Worm (Caenorhabditis elegans) whole organism, young adult: ENCODE measurements around the gene T05A7.7.
"Not testable (repeated sequence)": the region's sequence is repeated elsewhere in the genome, so short reads cannot be mapped to it uniquely, and the experiment has no call there.

ENCODE experiments used
- B0019.2 ChIP-seq: fragments of 200-800 bp; sonication (Bioruptor generic); conservative IDR thresholded peaks from 2 replicates; pipeline ENCODE4 v1.3.6; 2022; ENCODE audit warnings: missing genetic modification reagents, missing genetic modification characterization, missing compliant biosample characterization
- B0336.3 ChIP-seq: fragments of 200-800 bp; sonication (Bioruptor generic); IDR thresholded peaks from 2 replicates; pipeline ENCODE4 v1.3.6; 2022; ENCODE audit warnings: missing genetic modification characterization, missing compliant biosample characterization
- C17E4.6 ChIP-seq: fragments of 200-800 bp; sonication (Bioruptor generic); IDR thresholded peaks from 2 replicates; pipeline ENCODE4 v1.3.6; 2022; ENCODE audit warnings: missing genetic modification reagents, missing genetic modification characterization, missing compliant biosample characterization
- F23B12.7 ChIP-seq: sonication (generic microtip); optimal IDR thresholded peaks from 2 replicates; lab custom pipeline; 2017; ENCODE audit warnings: missing genetic modification characterization, mild to moderate bottlenecking, missing compliant biosample characterization, antibody characterized with exemption, moderate library complexity; ENCODE audit not compliant: insufficient read depth
- F33H1.4 ChIP-seq: fragments of 200-800 bp; sonication (Bioruptor generic); IDR thresholded peaks from 2 replicates; pipeline ENCODE4 v1.3.6; 2022; ENCODE audit warnings: missing genetic modification reagents, missing genetic modification characterization, missing compliant biosample characterization
- F37B4.10 ChIP-seq: fragments of 200-800 bp; sonication (Bioruptor generic); IDR thresholded peaks from 2 replicates; pipeline ENCODE4 v1.3.6; 2022; ENCODE audit warnings: missing genetic modification characterization, missing compliant biosample characterization
- F49E8.2 ChIP-seq: sonication (generic microtip); optimal IDR thresholded peaks from 3 replicates; lab custom pipeline; 2017; ENCODE audit warnings: missing genetic modification characterization, mild to moderate bottlenecking, missing compliant biosample characterization, antibody characterized with exemption, moderate library complexity; ENCODE audit not compliant: insufficient read depth
- Y53F4B.3 ChIP-seq: fragments of 200-800 bp; sonication (Bioruptor generic); IDR thresholded peaks from 2 replicates; pipeline ENCODE4 v1.3.6; 2022; ENCODE audit warnings: missing genetic modification reagents, missing genetic modification characterization, missing compliant biosample characterization
- Y79H2A.3 ChIP-seq: fragments of 200-800 bp; sonication (Bioruptor generic); conservative IDR thresholded peaks from 2 replicates; pipeline ENCODE4 v1.3.6; 2022; ENCODE audit warnings: missing genetic modification reagents, missing genetic modification characterization, missing compliant biosample characterization
- ZK185.1 ChIP-seq: sonication (generic microtip); optimal IDR thresholded peaks from 2 replicates; lab custom pipeline; 2016; ENCODE audit warnings: mild to moderate bottlenecking, missing genetic modification characterization, missing compliant biosample characterization; ENCODE audit not compliant: poor library complexity, severe bottlenecking
- aptf-3 ChIP-seq: fragments of 200-800 bp; sonication (Bioruptor generic); IDR thresholded peaks from 2 replicates; pipeline ENCODE4 v1.3.6; 2022; ENCODE audit warnings: missing genetic modification characterization, missing compliant biosample characterization
- attf-3 ChIP-seq: fragments of 200-800 bp; sonication (Bioruptor generic); conservative IDR thresholded peaks from 2 replicates; pipeline ENCODE4 v1.3.6; 2022; ENCODE audit warnings: missing genetic modification reagents, missing genetic modification characterization, missing compliant biosample characterization
- bed-2 ChIP-seq: fragments of 200-800 bp; sonication (Bioruptor generic); IDR thresholded peaks from 2 replicates; pipeline ENCODE4 v1.3.6; 2022; ENCODE audit warnings: missing genetic modification reagents, missing genetic modification characterization, missing compliant biosample characterization
- cebp-1 ChIP-seq, 2 experiments: fragments of 200-800 bp in 1 of 2; sonication (Bioruptor generic) in 1 of 2; sonication (generic microtip) in 1 of 2; IDR thresholded peaks in 1 of 2; optimal IDR thresholded peaks in 1 of 2; 2 replicates each; pipeline versions ENCODE4 v1.3.6 to Lab custom; 2017 to 2022; ENCODE audit warnings: missing compliant biosample characterization in 2 of 2, missing genetic modification characterization in 2 of 2, mild to moderate bottlenecking in 1 of 2, missing genetic modification reagents in 1 of 2, moderate library complexity in 1 of 2
- ceh-27 ChIP-seq: fragments of 200-800 bp; sonication (Bioruptor generic); optimal IDR thresholded peaks from 2 replicates; lab custom pipeline; 2018; ENCODE audit warnings: mild to moderate bottlenecking, missing genetic modification characterization, moderate library complexity, missing compliant biosample characterization
- die-1 ChIP-seq: sonication (generic microtip); optimal IDR thresholded peaks from 2 replicates; lab custom pipeline; 2016; ENCODE audit warnings: missing genotype, mild to moderate bottlenecking, missing genetic modification characterization, missing compliant biosample characterization
- efl-1 ChIP-seq: fragments of 150-350 bp; optimal IDR thresholded peaks from 2 replicates; lab custom pipeline; 2014; ENCODE audit warnings: missing biosample characterization, missing genetic modification reagents, missing genetic modification characterization
- egl-18 ChIP-seq: fragments of 200-800 bp; sonication (Bioruptor generic); IDR thresholded peaks from 2 replicates; pipeline ENCODE4 v1.3.6; 2022; ENCODE audit warnings: missing genetic modification reagents, missing genetic modification characterization, missing compliant biosample characterization
- egl-44 ChIP-seq: fragments of 200-800 bp; sonication (Bioruptor generic); IDR thresholded peaks from 2 replicates; pipeline ENCODE4 v1.3.6; 2022; ENCODE audit warnings: missing genetic modification reagents, missing genetic modification characterization, missing compliant biosample characterization
- hmg-1.2 ChIP-seq: fragments of 200-800 bp; sonication (Bioruptor generic); IDR thresholded peaks from 2 replicates; pipeline ENCODE4 v1.3.6; 2022; ENCODE audit warnings: missing genetic modification reagents, missing genetic modification characterization, missing compliant biosample characterization
- hsf-1 ChIP-seq: fragments of 200-800 bp; sonication (Bioruptor generic); IDR thresholded peaks from 2 replicates; pipeline ENCODE4 v1.3.6; 2022; ENCODE audit warnings: missing genetic modification reagents, missing genetic modification characterization, missing compliant biosample characterization
- let-526 ChIP-seq: fragments of 200-800 bp; sonication (Bioruptor generic); IDR thresholded peaks from 2 replicates; pipeline ENCODE4 v1.3.6; 2022; ENCODE audit warnings: missing genetic modification reagents, missing genetic modification characterization, missing compliant biosample characterization
- lin-26 ChIP-seq: fragments of 200-800 bp; sonication (Bioruptor generic); IDR thresholded peaks from 2 replicates; pipeline ENCODE4 v1.3.6; 2022; ENCODE audit warnings: missing genetic modification reagents, missing genetic modification characterization, missing compliant biosample characterization
- lin-40 ChIP-seq: sonication (generic microtip); optimal IDR thresholded peaks from 2 replicates; lab custom pipeline; 2016; ENCODE audit warnings: missing genetic modification characterization, mild to moderate bottlenecking, missing compliant biosample characterization, missing genotype, missing genetic modification reagents
- lin-54 ChIP-seq: fragments of 200-800 bp; sonication (Bioruptor generic); optimal IDR thresholded peaks from 2 replicates; lab custom pipeline; 2018; ENCODE audit warnings: mild to moderate bottlenecking, missing genetic modification characterization, missing compliant biosample characterization
- lir-1 ChIP-seq: fragments of 200-800 bp; sonication (Bioruptor generic); conservative IDR thresholded peaks from 2 replicates; pipeline ENCODE4 v1.3.6; 2022; ENCODE audit warnings: missing genetic modification reagents, missing genetic modification characterization, missing compliant biosample characterization
- lsl-1 ChIP-seq: fragments of 200-800 bp; sonication (Bioruptor generic); optimal IDR thresholded peaks from 2 replicates; lab custom pipeline; 2018; ENCODE audit warnings: mild to moderate bottlenecking, missing genetic modification characterization, moderate library complexity, missing compliant biosample characterization
- mcd-1 ChIP-seq: fragments of 200-800 bp; sonication (Bioruptor generic); IDR thresholded peaks from 2 replicates; pipeline ENCODE4 v1.3.6; 2022; ENCODE audit warnings: missing genetic modification reagents, missing genetic modification characterization, missing compliant biosample characterization
- pbrm-1 ChIP-seq: fragments of 200-800 bp; sonication (Bioruptor generic); IDR thresholded peaks from 2 replicates; pipeline ENCODE4 v1.3.6; 2022; ENCODE audit warnings: missing genetic modification reagents, missing genetic modification characterization, missing compliant biosample characterization
- rpc-1 ChIP-seq, 2 experiments: fragments of 150-350 bp in 1 of 2; sonication (generic microtip) in 1 of 2; optimal IDR thresholded peaks; 2 replicates each; lab custom pipeline; 2014 to 2018; ENCODE audit warnings: missing biosample characterization in 1 of 2, missing genetic modification characterization in 1 of 2, missing genetic modification reagents in 1 of 2, missing genotype in 1 of 2
- snpc-1.3 ChIP-seq: sonication (generic microtip); optimal IDR thresholded peaks from 2 replicates; lab custom pipeline; 2017; ENCODE audit warnings: missing genetic modification characterization, mild to moderate bottlenecking, missing compliant biosample characterization, antibody characterized with exemption, moderate library complexity, missing genotype, missing genetic modification reagents; ENCODE audit not compliant: insufficient read depth
- snpc-3.4 ChIP-seq: sonication (generic microtip); optimal IDR thresholded peaks from 2 replicates; lab custom pipeline; 2017; ENCODE audit warnings: missing genetic modification characterization, mild to moderate bottlenecking, missing compliant biosample characterization, antibody characterized with exemption, moderate library complexity, missing genotype, missing genetic modification reagents
- tlf-1 ChIP-seq: fragments of 200-800 bp; sonication (Bioruptor generic); optimal IDR thresholded peaks from 2 replicates; lab custom pipeline; 2018; ENCODE audit warnings: mild to moderate bottlenecking, missing genetic modification characterization, missing compliant biosample characterization
- zfh-2 ChIP-seq: fragments of 200-800 bp; sonication (Bioruptor generic); conservative IDR thresholded peaks from 2 replicates; pipeline ENCODE4 v1.3.6; 2022; ENCODE audit warnings: missing genetic modification reagents, missing genetic modification characterization, missing compliant biosample characterization
- ztf-18 ChIP-seq: sonication (generic microtip); optimal IDR thresholded peaks from 2 replicates; lab custom pipeline; 2016; ENCODE audit warnings: missing genotype, mild to moderate bottlenecking, missing genetic modification characterization, missing compliant biosample characterization
- ztf-25 ChIP-seq: fragments of 200-800 bp; sonication (Bioruptor generic); IDR thresholded peaks from 2 replicates; pipeline ENCODE4 v1.3.6; 2022; ENCODE audit warnings: missing genetic modification reagents, missing genetic modification characterization, missing compliant biosample characterization
- ztf-26 ChIP-seq: sonication (generic microtip); optimal IDR thresholded peaks from 2 replicates; lab custom pipeline; 2017; ENCODE audit warnings: missing genetic modification characterization, missing compliant biosample characterization
- ztf-28 ChIP-seq: fragments of 200-800 bp; sonication (Bioruptor generic); IDR thresholded peaks from 2 replicates; pipeline ENCODE4 v1.3.6; 2022; ENCODE audit warnings: missing genetic modification reagents, missing genetic modification characterization, missing compliant biosample characterization

T05A7.7 gene

DNA sequence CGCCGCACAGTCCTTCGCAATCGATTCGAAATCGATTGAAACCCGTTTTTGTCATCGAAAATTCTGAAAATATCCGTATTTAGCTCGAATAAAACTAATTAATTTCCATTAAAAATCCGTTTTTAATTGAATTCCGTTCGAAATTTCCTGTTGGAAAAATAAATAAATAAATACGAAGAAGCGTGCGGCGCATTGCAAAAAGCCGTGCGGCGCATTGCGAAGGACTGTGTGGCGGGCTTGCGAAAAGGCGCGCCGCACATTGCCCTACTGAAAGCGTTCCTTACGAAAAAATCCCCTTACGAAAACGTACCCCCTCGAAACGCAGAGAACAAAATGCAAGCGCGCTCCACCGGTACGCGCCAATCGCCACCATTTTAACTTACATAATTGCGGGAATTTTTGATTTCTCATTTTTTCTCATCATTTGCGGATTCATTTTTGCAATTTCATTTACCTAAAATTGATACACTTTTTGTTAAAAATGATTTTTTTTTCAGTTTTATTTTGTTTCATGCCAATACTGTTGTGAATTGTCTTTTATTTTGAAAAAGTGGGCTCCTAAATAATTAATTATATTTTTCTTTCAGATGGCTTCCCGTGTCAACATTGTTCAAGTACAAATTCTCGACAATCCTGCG, 20.3 kb upstream of the T05A7.7 start, which contains the start of gene unc-85 (continued):
- TF ChIP-seq lin-26 (GFP tag; lab: Robert Waterston, UW) (peak; percentile 79), ztf-25 (GFP tag; lab: Robert Waterston, UW) (peak; percentile 93), egl-18 (0 out of 2 replicates have a peak, but pooled peaks have one; percentile 52), efl-1 (GFP tag; lab: Kevin White, UChicago) (peak; percentile 96), bed-2 (GFP tag; lab: Robert Waterston, UW) (peak; percentile 94), B0336.3 (peak; percentile 69), hsf-1 (GFP tag; lab: Robert Waterston, UW) (peak; percentile 95), F37B4.10 (GFP tag; lab: Robert Waterston, UW) (0 out of 2 replicates have a peak, but pooled peaks have one; percentile 69), zfh-2 (GFP tag; lab: Robert Waterston, UW) (peak; percentile 78), attf-3 (peak; percentile 84), cebp-1 (GFP tag; IDR thresholded peaks at IDR 0.05; lab: Robert Waterston, UW) (peak; percentile 78), cebp-1 (tag; optimal IDR thresholded peaks at IDR 0.05; lab: Kevin White, UChicago) (peak; percentile 79), ztf-18 (peak; percentile 66), mcd-1 (GFP tag; lab: Robert Waterston, UW) (peak; percentile 99), lin-40 (tag; lab: Kevin White, UChicago) (peak; percentile 82), Y79H2A.3 (GFP tag; lab: Robert Waterston, UW) (peak; percentile 89), snpc-3.4 (tag; lab: Kevin White, UChicago) (peak; percentile 84), ceh-27 (GFP tag; lab: Kevin White, UChicago) (peak; percentile 70), F33H1.4 (GFP tag; lab: Robert Waterston, UW) (peak; percentile 96), egl-44 (GFP tag; lab: Robert Waterston, UW) (peak; percentile 85), aptf-3 (0 out of 2 replicates have a peak, but pooled peaks have one; percentile 53), ztf-28 (GFP tag; lab: Robert Waterston, UW) (peak; percentile 98), lsl-1 (GFP tag; lab: Kevin White, UChicago) (peak; percentile 79), F49E8.2 (peak; percentile 87), Y53F4B.3 (GFP tag; lab: Robert Waterston, UW) (peak; percentile 87), ZK185.1 (tag; lab: Kevin White, UChicago) (peak; percentile 32), hmg-1.2 (GFP tag; lab: Robert Waterston, UW) (peak; percentile 86), B0019.2 (peak; percentile 98), C17E4.6 (GFP tag; lab: Robert Waterston, UW) (peak; percentile 98), die-1 (peak; percentile 28), lin-54 (GFP tag; lab: Kevin White, UChicago) (peak; percentile 86), tlf-1 (GFP tag; lab: Kevin White, UChicago) (peak; percentile 81), ztf-26 (peak; percentile 60), pbrm-1 (GFP tag; lab: Robert Waterston, UW) (peak; percentile 93), snpc-1.3 (peak; percentile 36), let-526 (GFP tag; lab: Robert Waterston, UW) (peak; percentile 82), rpc-1 (optimal IDR thresholded peaks at IDR 0.05; lab: Kevin White, UChicago) (peak; percentile 35), lir-1 (GFP tag; lab: Robert Waterston, UW) (peak; percentile 86), F23B12.7 (tag; lab: Kevin White, UChicago) (peak; percentile 45)
- TF ChIP-seq rpc-1 (tag; optimal IDR thresholded peaks at IDR 0.05; lab: Kevin White, UChicago): not testable (repeated sequence)
- TF ChIP-seq, all 124 proteins: peak for 72; not testable (repeated sequence) for 52
